Worm (Caenorhabditis elegans) whole organism, L2 larva: ENCODE data around the gene F26A1.1.

Source experiments
- R02D3.7 ChIP-seq: fragments of 150-350 bp; optimal IDR thresholded peaks from 2 replicates; lab custom pipeline; 2014; ENCODE audit warnings: missing biosample characterization, missing genetic modification characterization
- Y55F3AM.14 ChIP-seq: fragments of 200-800 bp; sonication (Bioruptor generic); optimal IDR thresholded peaks from 2 replicates; lab custom pipeline; 2018; ENCODE audit warnings: mild to moderate bottlenecking, missing genetic modification characterization, missing compliant biosample characterization
- ZK546.5 ChIP-seq: sonication (generic microtip); optimal IDR thresholded peaks from 2 replicates; lab custom pipeline; 2017; ENCODE audit warnings: missing biosample characterization, missing genetic modification characterization
- alr-1 ChIP-seq: fragments of 150-350 bp; optimal IDR thresholded peaks from 2 replicates; lab custom pipeline; 2014; ENCODE audit warnings: missing biosample characterization, missing genetic modification characterization
- aly-2 ChIP-seq: fragments of 150-350 bp; optimal IDR thresholded peaks from 2 replicates; lab custom pipeline; 2014; ENCODE audit warnings: missing biosample characterization, missing genetic modification characterization
- blmp-1 ChIP-seq: sonication (generic microtip); optimal IDR thresholded peaks from 2 replicates; lab custom pipeline; 2017; ENCODE audit warnings: missing genetic modification characterization, mild to moderate bottlenecking, missing compliant biosample characterization, antibody characterized with exemption, moderate library complexity; ENCODE audit not compliant: insufficient read depth
- ceh-16 ChIP-seq: fragments of 150-350 bp; optimal IDR thresholded peaks from 2 replicates; lab custom pipeline; 2014; ENCODE audit warnings: missing biosample characterization, missing genetic modification characterization
- ceh-82 ChIP-seq: fragments of 150-350 bp; optimal IDR thresholded peaks from 2 replicates; lab custom pipeline; 2014; ENCODE audit warnings: missing biosample characterization, missing genetic modification characterization
- crh-2 ChIP-seq: sonication (generic microtip); optimal IDR thresholded peaks from 2 replicates; lab custom pipeline; 2017; ENCODE audit warnings: missing biosample characterization, missing genetic modification characterization
- dmd-4 ChIP-seq: sonication (generic microtip); optimal IDR thresholded peaks from 2 replicates; lab custom pipeline; 2017; ENCODE audit warnings: missing biosample characterization, missing genetic modification characterization
- elt-1 ChIP-seq: fragments of 150-350 bp; optimal IDR thresholded peaks from 2 replicates; lab custom pipeline; 2014; ENCODE audit warnings: missing biosample characterization, missing genetic modification characterization
- elt-3 ChIP-seq: sonication (generic microtip); optimal IDR thresholded peaks from 2 replicates; lab custom pipeline; 2017; ENCODE audit warnings: missing biosample characterization, missing genetic modification characterization
- fos-1 ChIP-seq: fragments of 150-350 bp; optimal IDR thresholded peaks from 2 replicates; lab custom pipeline; 2014; ENCODE audit warnings: missing biosample characterization, missing genetic modification characterization
- gmeb-1 ChIP-seq: fragments of 150-350 bp; optimal IDR thresholded peaks from 2 replicates; lab custom pipeline; 2014; ENCODE audit warnings: missing biosample characterization, missing genetic modification characterization
- lin-13 ChIP-seq: fragments of 150-350 bp; optimal IDR thresholded peaks from 2 replicates; lab custom pipeline; 2014; ENCODE audit warnings: missing biosample characterization, missing genetic modification reagents, missing genetic modification characterization
- lin-39 ChIP-seq: fragments of 150-350 bp; optimal IDR thresholded peaks from 2 replicates; lab custom pipeline; 2014; ENCODE audit warnings: missing biosample characterization, missing genetic modification reagents, missing genetic modification characterization
- lsy-2 ChIP-seq, 2 experiments: fragments of 150-350 bp in 1 of 2; sonication (generic microtip) in 1 of 2; optimal IDR thresholded peaks; 2 replicates each; lab custom pipeline; 2014 to 2017; ENCODE audit warnings: missing biosample characterization in 2 of 2, missing genetic modification characterization in 2 of 2
- mbf-1 ChIP-seq: sonication (generic microtip); optimal IDR thresholded peaks from 2 replicates; lab custom pipeline; 2017; ENCODE audit warnings: missing biosample characterization, missing genetic modification characterization
- mdl-1 ChIP-seq, 2 experiments: fragments of 150-350 bp in 1 of 2; sonication (generic microtip) in 1 of 2; optimal IDR thresholded peaks; 2 replicates each; lab custom pipeline; 2017; ENCODE audit warnings: missing biosample characterization in 2 of 2, missing genetic modification characterization in 2 of 2
- nhr-11 ChIP-seq: fragments of 150-350 bp; optimal IDR thresholded peaks from 2 replicates; lab custom pipeline; 2014; ENCODE audit warnings: missing biosample characterization, missing genetic modification characterization
- nhr-12 ChIP-seq: fragments of 150-350 bp; optimal IDR thresholded peaks from 2 replicates; lab custom pipeline; 2014; ENCODE audit warnings: missing biosample characterization, missing genetic modification characterization
- nhr-129 ChIP-seq: fragments of 150-350 bp; optimal IDR thresholded peaks from 2 replicates; lab custom pipeline; 2014; ENCODE audit warnings: missing biosample characterization, missing genetic modification characterization
- nhr-21 ChIP-seq: fragments of 150-350 bp; optimal IDR thresholded peaks from 2 replicates; lab custom pipeline; 2014; ENCODE audit warnings: missing biosample characterization, missing genetic modification characterization
- nhr-23 ChIP-seq: fragments of 150-350 bp; optimal IDR thresholded peaks from 2 replicates; lab custom pipeline; 2014; ENCODE audit warnings: missing biosample characterization, missing genetic modification reagents, missing genetic modification characterization
- nhr-237 ChIP-seq: fragments of 150-350 bp; optimal IDR thresholded peaks from 2 replicates; lab custom pipeline; 2014; ENCODE audit warnings: missing biosample characterization, missing genetic modification characterization
- nhr-25 ChIP-seq: fragments of 150-350 bp; sonication (generic microtip); optimal IDR thresholded peaks from 3 replicates; lab custom pipeline; 2014; ENCODE audit warnings: missing biosample characterization, missing genetic modification characterization
- nhr-6 ChIP-seq: fragments of 150-350 bp; optimal IDR thresholded peaks from 2 replicates; lab custom pipeline; 2014; ENCODE audit warnings: missing biosample characterization, missing genetic modification characterization
- nhr-77 ChIP-seq: fragments of 150-350 bp; optimal IDR thresholded peaks from 2 replicates; lab custom pipeline; 2014; ENCODE audit warnings: missing biosample characterization, missing genetic modification characterization
- peb-1 ChIP-seq: fragments of 150-350 bp; optimal IDR thresholded peaks from 2 replicates; lab custom pipeline; 2014; ENCODE audit warnings: missing biosample characterization, missing genetic modification characterization
- sma-3 ChIP-seq: sonication (generic microtip); optimal IDR thresholded peaks from 2 replicates; lab custom pipeline; 2016; ENCODE audit warnings: missing genetic modification reagents, missing genetic modification characterization, missing compliant biosample characterization
- sma-9 ChIP-seq, 2 experiments: fragments of 150-350 bp in 1 of 2; sonication (generic microtip) in 1 of 2; optimal IDR thresholded peaks; 2 replicates each; lab custom pipeline; 2014 to 2016; ENCODE audit warnings: missing genetic modification characterization in 2 of 2, mild to moderate bottlenecking in 1 of 2, missing biosample characterization in 1 of 2, missing compliant biosample characterization in 1 of 2, missing genetic modification reagents in 1 of 2, moderate library complexity in 1 of 2
- snpc-4 ChIP-seq: fragments of 150-350 bp; optimal IDR thresholded peaks from 2 replicates; lab custom pipeline; 2014; ENCODE audit warnings: missing biosample characterization, missing genetic modification characterization
- unc-62 ChIP-seq: fragments of 150-350 bp; optimal IDR thresholded peaks from 2 replicates; lab custom pipeline; 2014; ENCODE audit warnings: missing biosample characterization, missing genetic modification reagents, missing genetic modification characterization
- zag-1 ChIP-seq: fragments of 150-350 bp; optimal IDR thresholded peaks from 2 replicates; lab custom pipeline; 2014; ENCODE audit warnings: missing biosample characterization, missing genetic modification characterization
- ztf-1 ChIP-seq: fragments of 200-800 bp; sonication (Bioruptor generic); conservative IDR thresholded peaks from 2 replicates; pipeline ENCODE4 v1.3.6; 2022; ENCODE audit warnings: missing genetic modification characterization, missing compliant biosample characterization
- ztf-11 ChIP-seq: sonication (generic microtip); optimal IDR thresholded peaks from 2 replicates; lab custom pipeline; 2017; ENCODE audit warnings: missing biosample characterization, missing genetic modification characterization

The F26A1.1 gene

DNA sequence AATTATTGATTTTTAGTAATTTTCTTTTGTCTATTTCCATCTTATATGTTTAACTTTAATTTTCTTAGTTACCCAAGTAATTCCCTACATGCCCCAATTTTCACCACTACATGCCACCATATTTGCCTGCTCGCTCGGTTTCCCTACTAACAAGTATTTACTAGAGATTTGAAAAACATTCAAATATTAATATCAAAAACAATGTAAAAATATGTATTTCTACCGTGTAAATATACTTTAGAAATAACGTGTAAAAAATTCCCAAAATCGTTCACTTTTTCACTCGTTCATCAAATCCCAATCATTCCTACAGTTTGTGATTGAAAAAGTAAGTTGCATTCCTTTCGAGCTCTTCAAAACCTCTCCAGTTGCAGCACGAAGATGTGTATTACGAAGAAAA lies 23.7 kb upstream of the F26A1.1 start, which contains the start of gene F26A1.3:
Gene F26A1.3 (plus strand): TSS at position 301 of the 400 bp plus-strand sequence.
- TF ChIP-seq ceh-16 (tag; lab: Kevin White, UChicago) = no peak
- no peak for TF ChIP-seq mbf-1 (tag; lab: Kevin White, UChicago)
- no peak for TF ChIP-seq nhr-77
- TF ChIP-seq sma-9 (GFP tag; optimal IDR thresholded peaks at IDR 0.05; lab: Kevin White, UChicago) = no peak
- TF ChIP-seq sma-9 (tag; optimal IDR thresholded peaks at IDR 0.05; lab: Kevin White, UChicago) = no peak
- TF ChIP-seq lin-13 = no peak
- no peak for TF ChIP-seq peb-1 (tag; lab: Kevin White, UChicago)
- TF ChIP-seq ztf-1 (GFP tag; lab: Robert Waterston, UW) = no peak
- no peak for TF ChIP-seq nhr-23 (tag; lab: Kevin White, UChicago)
- no peak for TF ChIP-seq nhr-12 (tag; lab: Kevin White, UChicago)
- no peak for TF ChIP-seq mdl-1 (tag; optimal IDR thresholded peaks at IDR 0.05; lab: Kevin White, UChicago)

ce11 chrIII:4829440-4829839 lies 20.9 kb upstream of the F26A1.1 start, which contains the start of gene F26A1.9:
F26A1.9 (minus strand) TSS chrIII:4829540.
- TF ChIP-seq nhr-11 (tag; lab: Kevin White, UChicago) (no peak), lsy-2 (tag; optimal IDR thresholded peaks at IDR 0.05; lab: Kevin White, UChicago) (no peak), nhr-23 (tag; lab: Kevin White, UChicago) (no peak)

DNA sequence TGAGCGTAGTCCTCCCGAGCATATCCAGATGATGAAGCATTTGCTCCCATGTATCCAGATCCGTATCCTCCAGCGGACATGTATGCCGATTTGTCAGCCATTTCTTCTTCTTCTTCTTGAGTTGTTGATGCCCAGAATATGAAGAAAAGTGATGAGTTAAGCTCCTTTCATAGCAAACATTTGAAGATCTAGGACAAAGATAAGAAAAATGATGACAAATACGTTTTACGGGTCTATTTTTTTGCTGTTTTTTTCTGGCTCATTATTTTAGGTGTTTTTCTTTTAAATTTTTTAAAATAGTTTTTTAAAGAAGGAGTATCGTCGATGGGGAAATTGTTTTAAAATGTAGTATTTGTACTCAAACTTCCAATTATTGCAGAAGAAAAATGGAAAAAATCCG lies 20.1 kb upstream of the F26A1.1 start, which contains the start of gene nspd-9:
Gene nspd-9 (minus strand): TSS at position 101 of the 400 bp plus-strand sequence.
- no peak for TF ChIP-seq elt-1 (tag; lab: Kevin White, UChicago)
- TF ChIP-seq ceh-82 (tag; lab: Kevin White, UChicago) = no peak
- TF ChIP-seq alr-1 (tag; lab: Kevin White, UChicago) = no peak
- TF ChIP-seq lin-39 (tag; lab: Kevin White, UChicago) = no peak
- no peak for TF ChIP-seq nhr-23 (tag; lab: Kevin White, UChicago)
- TF ChIP-seq elt-3 (tag; lab: Kevin White, UChicago) = no peak
- TF ChIP-seq peb-1 (tag; lab: Kevin White, UChicago) = no peak
- TF ChIP-seq mbf-1 (tag; lab: Kevin White, UChicago) = no peak
- no peak for TF ChIP-seq ztf-1 (GFP tag; lab: Robert Waterston, UW)
- TF ChIP-seq blmp-1 (tag; lab: Kevin White, UChicago) = no peak
- TF ChIP-seq snpc-4 (tag; lab: Kevin White, UChicago) = no peak
- TF ChIP-seq sma-3 (GFP tag; lab: Kevin White, UChicago) = no peak
- no peak for TF ChIP-seq lsy-2 (tag; optimal IDR thresholded peaks at IDR 0.05; lab: Kevin White, UChicago)
- TF ChIP-seq nhr-237 = no peak
- no peak for TF ChIP-seq nhr-129 (tag; lab: Kevin White, UChicago)
- TF ChIP-seq ztf-11 (tag; lab: Kevin White, UChicago) = no peak
- TF ChIP-seq aly-2 (tag; lab: Kevin White, UChicago) = no peak

DNA sequence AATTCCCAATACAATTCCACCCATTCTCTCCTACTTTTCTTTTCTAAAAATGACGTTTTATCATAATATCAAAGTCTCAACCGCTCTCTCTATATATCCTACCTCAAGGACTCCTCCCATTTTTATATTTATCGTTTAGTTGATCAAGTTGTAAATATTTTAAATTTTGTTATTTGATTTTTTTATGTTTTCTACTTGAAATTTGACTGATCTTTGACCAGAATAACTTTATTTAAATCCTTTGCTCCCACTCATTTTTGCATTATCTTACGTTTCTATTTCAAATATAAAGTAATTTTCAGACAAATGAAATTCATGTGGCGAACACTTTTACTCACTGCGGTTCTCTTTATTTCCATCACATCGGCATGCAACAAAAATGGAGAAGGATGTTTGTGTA lies 12.9 kb upstream of the F26A1.1 start, which contains the start of the genes acbp-7 and F26A1.19:
Gene acbp-7 (plus strand): TSS at position 301 of the 400 bp plus-strand sequence.
Gene F26A1.19 (plus strand): TSS at position 303 of the 400 bp plus-strand sequence.
- TF ChIP-seq unc-62 (GFP tag; lab: Kevin White, UChicago) (no peak), ZK546.5 (tag; lab: Kevin White, UChicago) (no peak), lsy-2 (tag; optimal IDR thresholded peaks at IDR 0.05; lab: Kevin White, UChicago) (no peak), R02D3.7 (tag; lab: Kevin White, UChicago) (no peak), zag-1 (tag; lab: Kevin White, UChicago) (no peak), nhr-23 (tag; lab: Kevin White, UChicago) (no peak), gmeb-1 (tag; lab: Kevin White, UChicago) (no peak), fos-1 (no peak), crh-2 (tag; lab: Kevin White, UChicago) (no peak), ceh-16 (tag; lab: Kevin White, UChicago) (no peak), dmd-4 (tag; lab: Kevin White, UChicago) (no peak), blmp-1 (tag; lab: Kevin White, UChicago) (no peak), aly-2 (tag; lab: Kevin White, UChicago) (no peak), ztf-1 (GFP tag; lab: Robert Waterston, UW) (no peak), lin-13 (no peak), nhr-237 (no peak)

DNA sequence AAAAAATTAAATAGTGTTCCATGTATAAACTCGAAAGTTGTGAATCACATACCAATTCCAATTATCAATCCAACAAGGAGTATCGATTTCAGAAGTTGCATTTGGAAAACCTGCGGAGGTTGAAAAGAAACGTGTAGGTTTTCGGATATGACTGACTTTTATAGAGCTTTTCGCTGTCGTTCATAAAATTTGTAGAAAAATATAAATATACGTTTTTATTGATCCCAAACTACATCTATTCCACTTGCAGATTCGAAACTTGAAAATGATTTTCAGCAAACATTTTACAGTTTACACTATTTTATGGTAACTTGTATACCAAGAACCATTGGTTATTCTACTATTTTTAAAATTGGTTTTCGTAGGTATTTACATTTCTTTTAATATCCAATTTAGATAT lies 8.1 kb upstream of the F26A1.1 start, which contains the start of gene clec-156:
Gene clec-156 (minus strand): TSS at position 101 of the 400 bp plus-strand sequence.
- TF ChIP-seq ceh-82 (tag; lab: Kevin White, UChicago) (no peak), elt-1 (tag; lab: Kevin White, UChicago) (no peak), snpc-4 (tag; lab: Kevin White, UChicago) (no peak), nhr-25 (tag; lab: Kevin White, UChicago) (no peak), nhr-6 (tag; lab: Kevin White, UChicago) (no peak), mbf-1 (tag; lab: Kevin White, UChicago) (no peak), nhr-11 (tag; lab: Kevin White, UChicago) (no peak), Y55F3AM.14 (GFP tag; lab: Kevin White, UChicago) (no peak), nhr-77 (no peak), lsy-2 (tag; optimal IDR thresholded peaks at IDR 0.05; lab: Kevin White, UChicago) (no peak), nhr-21 (tag; lab: Kevin White, UChicago) (no peak)
